Fruit fly (Drosophila melanogaster) whole organism, embryonic: ENCODE results near the gene CG17029.
A peak's percentile ranks its signal among the peaks of the same experiment; 100 is the strongest.

ENCODE experiments used
- B-H1 ChIP-seq: fragments of 200-800 bp; sonication (Bioruptor generic); IDR thresholded peaks from 3 replicates; pipeline ENCODE4 v1.3.6; 2022; ENCODE audit warnings: missing biosample characterization, missing genetic modification characterization
- C15 ChIP-seq: fragments of 200-800 bp; sonication (Bioruptor generic); IDR thresholded peaks from 3 replicates; pipeline ENCODE4 v1.3.6; 2022; ENCODE audit warnings: missing biosample characterization, missing genetic modification characterization
- CG10462 ChIP-seq: fragments of 200-800 bp; sonication (Bioruptor generic); optimal IDR thresholded peaks from 2 replicates; lab custom pipeline; 2016; ENCODE audit warnings: missing biosample characterization, missing genetic modification characterization
- CG11093 ChIP-seq: fragments of 200-800 bp; sonication (Bioruptor generic); IDR thresholded peaks from 3 replicates; pipeline ENCODE4 v1.3.6; 2022; ENCODE audit warnings: missing biosample characterization, missing genetic modification characterization
- CG12219 ChIP-seq: fragments of 200-800 bp; sonication (Bioruptor generic); optimal IDR thresholded peaks from 3 replicates; lab custom pipeline; 2018; ENCODE audit warnings: missing biosample characterization, mild to moderate bottlenecking, missing genetic modification characterization
- CG12769 ChIP-seq: fragments of 200-800 bp; sonication (Bioruptor generic); optimal IDR thresholded peaks from 2 replicates; lab custom pipeline; 2019; ENCODE audit warnings: missing biosample characterization, mild to moderate bottlenecking, missing genetic modification characterization, moderate library complexity
- CG14860 ChIP-seq: fragments of 200-800 bp; sonication (Bioruptor generic); IDR thresholded peaks from 3 replicates; pipeline ENCODE4 v1.3.6; 2022; ENCODE audit warnings: missing biosample characterization, missing genetic modification characterization; ENCODE audit not compliant: partially characterized antibody
- CG1602 ChIP-seq: fragments of 200-800 bp; sonication (Bioruptor generic); optimal IDR thresholded peaks from 3 replicates; lab custom pipeline; 2016; ENCODE audit warnings: missing biosample characterization, missing genetic modification characterization
- CG18599 ChIP-seq: fragments of 200-800 bp; sonication (Bioruptor generic); optimal IDR thresholded peaks from 3 replicates; lab custom pipeline; 2017; ENCODE audit warnings: missing biosample characterization, missing genetic modification characterization, mild to moderate bottlenecking, moderate library complexity, missing genetic modification reagents
- CG33213 ChIP-seq: fragments of 200-800 bp; sonication (Bioruptor generic); optimal IDR thresholded peaks from 3 replicates; lab custom pipeline; 2016; ENCODE audit warnings: missing biosample characterization, missing genetic modification characterization
- CG33557 ChIP-seq: fragments of 200-800 bp; sonication (Bioruptor generic); optimal IDR thresholded peaks from 2 replicates; lab custom pipeline; 2019; ENCODE audit warnings: missing biosample characterization, mild to moderate bottlenecking, missing genetic modification characterization, moderate library complexity
- CG3995 ChIP-seq: fragments of 200-800 bp; sonication (Bioruptor generic); optimal IDR thresholded peaks from 3 replicates; lab custom pipeline; 2016; ENCODE audit warnings: missing biosample characterization, missing genetic modification characterization
- CG42726 ChIP-seq: fragments of 200-800 bp; sonication (Bioruptor generic); IDR thresholded peaks from 2 replicates; pipeline ENCODE4 v1.3.6; 2022; ENCODE audit warnings: missing biosample characterization, missing genetic modification characterization; ENCODE audit not compliant: partially characterized antibody
- CG4360 ChIP-seq: fragments of 200-800 bp; sonication (Bioruptor generic); IDR thresholded peaks from 2 replicates; pipeline ENCODE4 v1.3.6; 2022; ENCODE audit warnings: missing biosample characterization, missing genetic modification characterization
- CG4854 ChIP-seq: fragments of 200-800 bp; sonication (Bioruptor generic); optimal IDR thresholded peaks from 2 replicates; lab custom pipeline; 2016; ENCODE audit warnings: missing biosample characterization, missing genetic modification characterization, inconsistent platforms
- CG6175 ChIP-seq: fragments of 200-800 bp; sonication (Bioruptor generic); IDR thresholded peaks from 3 replicates; pipeline ENCODE4 v1.3.6; 2022; ENCODE audit warnings: missing biosample characterization, missing genetic modification characterization
- CG7839 ChIP-seq: fragments of 200-800 bp; sonication (Bioruptor generic); optimal IDR thresholded peaks from 3 replicates; lab custom pipeline; 2018; ENCODE audit warnings: missing biosample characterization, mild to moderate bottlenecking, missing genetic modification characterization, moderate library complexity
- CG8290 ChIP-seq, 3 experiments: fragments of 200-800 bp; sonication (Bioruptor generic); optimal IDR thresholded peaks; 2 replicates each; lab custom pipeline; 2016 to 2019; ENCODE audit warnings: missing biosample characterization in 3 of 3, missing genetic modification characterization in 3 of 3, mild to moderate bottlenecking in 2 of 3, moderate library complexity in 1 of 3
- CG9932 ChIP-seq: fragments of 200-800 bp; sonication (Bioruptor generic); IDR thresholded peaks from 2 replicates; pipeline ENCODE4 v1.3.6; 2022; ENCODE audit warnings: missing biosample characterization, missing genetic modification characterization
- GATAe ChIP-seq: fragments of 200-800 bp; sonication (Bioruptor generic); conservative IDR thresholded peaks from 2 replicates; pipeline ENCODE4 v1.3.6; 2022; ENCODE audit warnings: missing biosample characterization, missing genetic modification characterization
- Hr51 ChIP-seq, 2 experiments: fragments of 200-800 bp; sonication (Bioruptor generic); optimal IDR thresholded peaks; 2 replicates in 1 of 2; 3 replicates in 1 of 2; lab custom pipeline; 2016 to 2018; ENCODE audit warnings: missing biosample characterization in 2 of 2, missing genetic modification characterization in 2 of 2, mild to moderate bottlenecking in 1 of 2, moderate library complexity in 1 of 2
- Kr ChIP-seq: fragments of 200-800 bp; sonication (Bioruptor generic); optimal IDR thresholded peaks from 2 replicates; lab custom pipeline; 2017; ENCODE audit warnings: missing biosample characterization, mild to moderate bottlenecking, missing genetic modification characterization
- Mes4 ChIP-seq: fragments of 200-800 bp; sonication (Bioruptor generic); optimal IDR thresholded peaks from 2 replicates; lab custom pipeline; 2016; ENCODE audit warnings: missing biosample characterization, missing genetic modification characterization
- Nf-YC ChIP-seq: fragments of 200-800 bp; optimal IDR thresholded peaks from 3 replicates; lab custom pipeline; 2019; ENCODE audit warnings: missing biosample characterization, mild to moderate bottlenecking, missing genetic modification characterization, moderate library complexity
- Opbp ChIP-seq: fragments of 200-800 bp; sonication (Bioruptor generic); IDR thresholded peaks from 3 replicates; pipeline ENCODE4 v1.3.6; 2022; ENCODE audit warnings: missing biosample characterization, missing genetic modification characterization; ENCODE audit not compliant: partially characterized antibody
- Optix ChIP-seq: fragments of 200-800 bp; sonication (Bioruptor generic); IDR thresholded peaks from 3 replicates; pipeline ENCODE4 v1.3.6; 2022; ENCODE audit warnings: missing biosample characterization, missing genetic modification characterization
- ap ChIP-seq: fragments of 200-800 bp; sonication (Bioruptor generic); IDR thresholded peaks from 2 replicates; pipeline ENCODE4 v1.3.6; 2022; ENCODE audit warnings: missing biosample characterization, missing genetic modification characterization
- bowl ChIP-seq: fragments of 200-800 bp; sonication (Bioruptor generic); IDR thresholded peaks from 2 replicates; pipeline ENCODE4 v1.3.6; 2022; ENCODE audit warnings: missing biosample characterization, missing genetic modification characterization
- cad ChIP-seq: fragments of >200 bp; optimal IDR thresholded peaks from 2 replicates; lab custom pipeline; 2017; ENCODE audit warnings: missing biosample characterization, missing genetic modification characterization
- ci ChIP-seq: fragments of 200-800 bp; sonication (Bioruptor generic); IDR thresholded peaks from 3 replicates; pipeline ENCODE4 v1.3.6; 2022; ENCODE audit warnings: missing biosample characterization, missing genetic modification characterization
- crc ChIP-seq: fragments of 200-800 bp; sonication (Bioruptor generic); optimal IDR thresholded peaks from 2 replicates; lab custom pipeline; 2016; ENCODE audit warnings: missing biosample characterization, missing genetic modification characterization
- crp ChIP-seq, 2 experiments: fragments of 200-800 bp; sonication (Bioruptor generic); optimal IDR thresholded peaks; 2 replicates in 1 of 2; 3 replicates in 1 of 2; lab custom pipeline; 2017; ENCODE audit warnings: missing biosample characterization in 2 of 2, missing genetic modification characterization in 2 of 2, mild to moderate bottlenecking in 1 of 2, moderate library complexity in 1 of 2
- cwo ChIP-seq: fragments of 200-800 bp; sonication (Bioruptor generic); optimal IDR thresholded peaks from 3 replicates; lab custom pipeline; 2017; ENCODE audit warnings: missing biosample characterization, missing genetic modification characterization, mild to moderate bottlenecking, moderate library complexity, missing genetic modification reagents
- dati ChIP-seq: fragments of 200-800 bp; sonication (Bioruptor generic); IDR thresholded peaks from 2 replicates; pipeline ENCODE4 v1.3.6; 2022; ENCODE audit warnings: missing biosample characterization, missing genetic modification characterization
- en ChIP-seq: fragments of 200-800 bp; sonication (Bioruptor generic); optimal IDR thresholded peaks from 2 replicates; lab custom pipeline; 2016; ENCODE audit warnings: missing biosample characterization, missing genetic modification characterization
- ewg ChIP-seq: fragments of 200-800 bp; sonication (Bioruptor generic); optimal IDR thresholded peaks from 3 replicates; lab custom pipeline; 2017; ENCODE audit warnings: mild to moderate bottlenecking, missing biosample characterization, missing genetic modification reagents, missing genetic modification characterization
- exex ChIP-seq: fragments of 200-800 bp; sonication (Bioruptor generic); optimal IDR thresholded peaks from 4 replicates; lab custom pipeline; 2018; ENCODE audit warnings: missing biosample characterization, mild to moderate bottlenecking, missing genetic modification characterization, moderate library complexity
- fd64A ChIP-seq: fragments of 200-800 bp; sonication (Bioruptor generic); optimal IDR thresholded peaks from 3 replicates; lab custom pipeline; 2018; ENCODE audit warnings: missing biosample characterization, mild to moderate bottlenecking, missing genetic modification characterization
- gro ChIP-seq: fragments of 200-800 bp; sonication (Bioruptor generic); optimal IDR thresholded peaks from 2 replicates; lab custom pipeline; 2016; ENCODE audit warnings: missing biosample characterization, missing genetic modification characterization
- gsb ChIP-seq: fragments of 200-800 bp; sonication (Bioruptor generic); IDR thresholded peaks from 2 replicates; pipeline ENCODE4 v1.3.6; 2022; ENCODE audit warnings: missing biosample characterization, missing genetic modification characterization
- h ChIP-seq: fragments of >200 bp; optimal IDR thresholded peaks from 2 replicates; lab custom pipeline; 2017
- hb ChIP-seq: fragments of 200-800 bp; sonication (Bioruptor generic); IDR thresholded peaks from 3 replicates; pipeline ENCODE4 v1.3.6; 2022; ENCODE audit warnings: missing biosample characterization, missing genetic modification characterization; ENCODE audit not compliant: partially characterized antibody
- lab ChIP-seq: fragments of 200-800 bp; sonication (Bioruptor generic); optimal IDR thresholded peaks from 3 replicates; lab custom pipeline; 2017; ENCODE audit warnings: missing biosample characterization, missing genetic modification characterization, mild to moderate bottlenecking, moderate library complexity, missing genetic modification reagents
- nerfin-2 ChIP-seq: fragments of 200-800 bp; sonication (Bioruptor generic); IDR thresholded peaks from 2 replicates; pipeline ENCODE4 v1.3.6; 2022; ENCODE audit warnings: missing biosample characterization, missing genetic modification characterization; ENCODE audit not compliant: partially characterized antibody
- p53 ChIP-seq: fragments of 200-800 bp; sonication (Bioruptor generic); optimal IDR thresholded peaks from 2 replicates; lab custom pipeline; 2016; ENCODE audit warnings: missing biosample characterization, missing genetic modification characterization
- sim ChIP-seq: fragments of 200-800 bp; sonication (Bioruptor generic); IDR thresholded peaks from 2 replicates; pipeline ENCODE4 v1.3.6; 2022; ENCODE audit warnings: missing biosample characterization, missing genetic modification characterization
- slbo ChIP-seq: fragments of 200-800 bp; sonication (Bioruptor generic); IDR thresholded peaks from 2 replicates; pipeline ENCODE4 v1.3.6; 2022; ENCODE audit warnings: missing biosample characterization, missing genetic modification characterization
- slou ChIP-seq: fragments of 200-800 bp; sonication (Bioruptor generic); optimal IDR thresholded peaks from 3 replicates; lab custom pipeline; 2016; ENCODE audit warnings: missing biosample characterization, missing genetic modification characterization
- wor ChIP-seq: fragments of 200-800 bp; sonication (Bioruptor generic); IDR thresholded peaks from 2 replicates; pipeline ENCODE4 v1.3.6; 2022; ENCODE audit warnings: missing biosample characterization, missing genetic modification characterization
- zen2 ChIP-seq: fragments of 200-800 bp; sonication (Bioruptor generic); IDR thresholded peaks from 3 replicates; pipeline ENCODE4 v1.3.6; 2022; ENCODE audit warnings: missing biosample characterization, missing genetic modification characterization; ENCODE audit not compliant: partially characterized antibody

The CG17029 gene

DNA sequence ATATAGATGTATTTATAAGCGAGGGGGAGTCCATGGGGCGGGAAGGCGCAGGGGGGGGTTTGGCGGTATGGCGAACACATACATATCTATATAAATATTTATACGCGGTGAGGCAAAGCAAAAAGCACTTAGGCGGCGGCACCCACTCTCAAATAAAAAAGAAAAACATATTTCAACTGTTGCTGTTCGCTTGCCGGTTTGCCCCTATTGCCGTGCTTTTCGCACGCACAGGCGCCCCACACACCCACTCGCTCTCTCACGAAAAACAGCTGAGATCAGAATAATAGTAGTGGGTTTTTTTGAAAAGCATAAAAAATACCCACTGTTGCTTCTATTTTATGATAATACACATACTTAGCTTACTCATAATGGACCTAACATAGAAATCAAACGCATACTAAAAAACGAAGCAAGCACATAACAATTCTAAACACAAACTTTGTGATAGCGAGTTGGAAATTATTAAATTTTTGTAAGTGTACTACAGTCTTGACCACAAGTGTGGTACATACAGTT, 24.6 kb downstream of the CG17029 start (continued):
- TF ChIP-seq crp (GFP tag; optimal IDR thresholded peaks at IDR 0.05; lab: Kevin White, UChicago) (peak in 1 of 2 experiments; percentile 59), exex (tag; lab: Kevin White, UChicago) (peak; percentile 63), ewg (peak; percentile 40), Opbp (GFP tag; lab: Robert Waterston, UW) (no peak), CG1602 (peak; percentile 51), CG8290 (GFP tag; optimal IDR thresholded peaks at IDR 0.05; lab: Kevin White, UChicago) (no peak), CG8290 (tag; optimal IDR thresholded peaks at IDR 0.05; lab: Kevin White, UChicago) (peak in 1 of 2 experiments; percentile 71), C15 (GFP tag; lab: Robert Waterston, UW) (0 out of 3 replicates have a peak, but pooled peaks have one; percentile 58), CG33557 (GFP tag; lab: Kevin White, UChicago) (no peak), en (GFP tag; lab: Kevin White, UChicago) (peak; percentile 43), slou (GFP tag; lab: Kevin White, UChicago) (peak; percentile 39), p53 (GFP tag; lab: Kevin White, UChicago) (no peak), cwo (peak; percentile 80), CG11093 (GFP tag; lab: Robert Waterston, UW) (0 out of 3 replicates have a peak, but pooled peaks have one; percentile 63), CG6175 (GFP tag; lab: Robert Waterston, UW) (peak; percentile 48; the same call in 1 of the 3 replicates), dati (GFP tag; lab: Robert Waterston, UW) (no peak), CG12769 (tag; lab: Kevin White, UChicago) (peak; percentile 89), CG7839 (tag; lab: Kevin White, UChicago) (peak; percentile 86), CG9932 (GFP tag; lab: Robert Waterston, UW) (peak; percentile 85), CG10462 (GFP tag; lab: Kevin White, UChicago) (no peak), Mes4 (peak; percentile 42), CG4360 (GFP tag; lab: Robert Waterston, UW) (no peak), GATAe (peak; percentile 40; the same call in 1 of the 2 replicates), ap (GFP tag; lab: Robert Waterston, UW) (no peak), Nf-YC (tag; lab: Kevin White, UChicago) (peak; percentile 72), Hr51 (GFP tag; optimal IDR thresholded peaks at IDR 0.05; lab: Kevin White, UChicago) (peak; percentile 65 to 85), CG14860 (no peak), crc (GFP tag; lab: Kevin White, UChicago) (peak; percentile 67), Optix (GFP tag; lab: Robert Waterston, UW) (no peak), CG3995 (GFP tag; lab: Kevin White, UChicago) (peak; percentile 50), nerfin-2 (GFP tag; lab: Robert Waterston, UW) (no peak), fd64A (GFP tag; lab: Kevin White, UChicago) (no peak), ci (GFP tag; lab: Robert Waterston, UW) (no peak), gro (GFP tag; lab: Kevin White, UChicago) (peak; percentile 90), h (no peak), gsb (GFP tag; lab: Robert Waterston, UW) (peak; percentile 58), CG42726 (GFP tag; lab: Robert Waterston, UW) (no peak), Kr (GFP tag; lab: Kevin White, UChicago) (no peak), CG18599 (GFP tag; lab: Kevin White, UChicago) (peak; percentile 91), cad (no peak), zen2 (GFP tag; lab: Robert Waterston, UW) (no peak), wor (GFP tag; lab: Robert Waterston, UW) (no peak), CG33213 (peak; percentile 57), hb (GFP tag; lab: Robert Waterston, UW) (no peak), CG12219 (GFP tag; lab: Kevin White, UChicago) (peak; percentile 68), slbo (GFP tag; lab: Robert Waterston, UW) (peak; percentile 80), sim (GFP tag; lab: Robert Waterston, UW) (no peak), lab (GFP tag; lab: Kevin White, UChicago) (peak; percentile 90), CG4854 (peak; percentile 62), B-H1 (GFP tag; lab: Robert Waterston, UW) (peak; percentile 26; the same call in 2 of the 3 replicates), bowl (GFP tag; lab: Robert Waterston, UW) (no peak)
